Fruit fly (Drosophila melanogaster): ENCODE results near the gene CG14332.

- TF ChIP-seq Dif (GFP tag; optimal IDR thresholded peaks at IDR 0.05; ENCODE audit: partially characterized antibody) = no peak
- no peak for TF ChIP-seq OdsH (GFP tag; optimal IDR thresholded peaks at IDR 0.05)
- no peak for TF ChIP-seq usp (GFP tag; optimal IDR thresholded peaks at IDR 0.05)
- no peak for TF ChIP-seq h (GFP tag; optimal IDR thresholded peaks at IDR 0.05)
- TF ChIP-seq brk (GFP tag; optimal IDR thresholded peaks at IDR 0.05) = no peak
- TF ChIP-seq GATAd (GFP tag; optimal IDR thresholded peaks at IDR 0.05) = no peak
- no peak for TF ChIP-seq Hnf4 (GFP tag; optimal IDR thresholded peaks at IDR 0.05)
- TF ChIP-seq br (GFP tag; optimal IDR thresholded peaks at IDR 0.05) = no peak
- no peak for TF ChIP-seq psq (GFP tag; optimal IDR thresholded peaks at IDR 0.05)
- no peak for TF ChIP-seq Jra (GFP tag; optimal IDR thresholded peaks at IDR 0.05)
- TF ChIP-seq HLH106 (tag; optimal IDR thresholded peaks at IDR 0.05) = no peak
- no peak for TF ChIP-seq tai (GFP tag; optimal IDR thresholded peaks at IDR 0.05)
These were observed 11.2 kb downstream of the CG14332 start, which contains the start of gene CG5863 for dm6 chr3R:17410808-17411207.

All from whole organism, wandering third instar larva.